Worm (Caenorhabditis elegans) whole organism, young adult: Measurements from ENCODE around the gene sri-72.

Experiments used
- D2030.7 ChIP-seq: fragments of 200-800 bp; sonication (Bioruptor generic); IDR thresholded peaks from 2 replicates; pipeline ENCODE4 v1.3.6; 2022; ENCODE audit warnings: missing genetic modification reagents, missing genetic modification characterization, missing compliant biosample characterization
- Y67H2A.10 ChIP-seq: fragments of 200-800 bp; sonication (Bioruptor generic); conservative IDR thresholded peaks from 2 replicates; pipeline ENCODE4 v1.3.6; 2022; ENCODE audit warnings: missing genetic modification reagents, missing genetic modification characterization, missing compliant biosample characterization
- ama-1 ChIP-seq, 3 experiments: fragments of 150-350 bp in 1 of 3; sonication (generic microtip) in 2 of 3; optimal IDR thresholded peaks; 2 replicates each; lab custom pipeline; 2014 to 2018; ENCODE audit warnings: missing biosample characterization in 2 of 3, missing genetic modification characterization in 2 of 3, missing genetic modification reagents in 2 of 3
- ccch-3 ChIP-seq: fragments of 200-800 bp; sonication (Bioruptor generic); optimal IDR thresholded peaks from 2 replicates; lab custom pipeline; 2018; ENCODE audit warnings: mild to moderate bottlenecking, missing genetic modification characterization, missing compliant biosample characterization
- hlh-12 ChIP-seq: sonication (generic microtip); optimal IDR thresholded peaks from 2 replicates; lab custom pipeline; 2016; ENCODE audit warnings: missing genetic modification characterization, missing compliant biosample characterization
- hsf-1 ChIP-seq: fragments of 200-800 bp; sonication (Bioruptor generic); IDR thresholded peaks from 2 replicates; pipeline ENCODE4 v1.3.6; 2022; ENCODE audit warnings: missing genetic modification reagents, missing genetic modification characterization, missing compliant biosample characterization
- unc-130 ChIP-seq: sonication (generic microtip); optimal IDR thresholded peaks from 2 replicates; lab custom pipeline; 2016; ENCODE audit warnings: missing genetic modification reagents, missing genetic modification characterization, missing compliant biosample characterization

ce11 chrV:600231-600630 lies 32.2 kb upstream of the sri-72 start, which contains the start of gene nhr-251:
- no peak for TF ChIP-seq ccch-3 (GFP tag; lab: Kevin White, UChicago)
- TF ChIP-seq hsf-1: no peak
- TF ChIP-seq D2030.7 (GFP tag; lab: Robert Waterston, UW): no peak
- no peak for TF ChIP-seq ama-1 (optimal IDR thresholded peaks at IDR 0.05; lab: Kevin White, UChicago)
- no peak for TF ChIP-seq ama-1 (GFP tag; optimal IDR thresholded peaks at IDR 0.05; lab: Kevin White, UChicago)
- TF ChIP-seq unc-130: no peak
- TF ChIP-seq hlh-12 (tag; lab: Kevin White, UChicago): no peak
- TF ChIP-seq Y67H2A.10 (GFP tag; lab: Robert Waterston, UW): no peak
